Worm (Caenorhabditis elegans) whole organism, late embryonic: ENCODE measurements around the gene F52D1.2.

Source experiments
- C08G9.2 ChIP-seq: sonication (generic microtip); optimal IDR thresholded peaks from 2 replicates; lab custom pipeline; 2016; ENCODE audit warnings: mild to moderate bottlenecking, missing genetic modification characterization, moderate library complexity, missing compliant biosample characterization
- C38D4.7 ChIP-seq: fragments of 200-800 bp; sonication (Bioruptor generic); optimal IDR thresholded peaks from 2 replicates; lab custom pipeline; 2018; ENCODE audit warnings: mild to moderate bottlenecking, missing genetic modification characterization, moderate library complexity, missing compliant biosample characterization
- F13H6.1 ChIP-seq: sonication (generic microtip); optimal IDR thresholded peaks from 2 replicates; lab custom pipeline; 2016; ENCODE audit warnings: missing genetic modification characterization, missing compliant biosample characterization
- K09A11.1 ChIP-seq: sonication (generic microtip); optimal IDR thresholded peaks from 2 replicates; lab custom pipeline; 2017; ENCODE audit warnings: antibody characterized with exemption, mild to moderate bottlenecking, missing genetic modification characterization, missing compliant biosample characterization; ENCODE audit not compliant: insufficient read depth
- T23F11.4 ChIP-seq: fragments of 200-800 bp; sonication (Bioruptor generic); optimal IDR thresholded peaks from 2 replicates; lab custom pipeline; 2018; ENCODE audit warnings: mild to moderate bottlenecking, missing genetic modification characterization, missing compliant biosample characterization
- ama-1 ChIP-seq: fragments of 150-350 bp; optimal IDR thresholded peaks from 2 replicates; lab custom pipeline; 2014
- ceh-14 ChIP-seq: sonication (generic microtip); optimal IDR thresholded peaks from 2 replicates; lab custom pipeline; 2016; ENCODE audit warnings: missing genotype, missing genetic modification characterization, missing compliant biosample characterization
- ceh-19 ChIP-seq: fragments of 200-800 bp; sonication (Bioruptor generic); optimal IDR thresholded peaks from 2 replicates; lab custom pipeline; 2018; ENCODE audit warnings: mild to moderate bottlenecking, missing genetic modification characterization, missing compliant biosample characterization
- ceh-2 ChIP-seq: sonication (generic microtip); optimal IDR thresholded peaks from 2 replicates; lab custom pipeline; 2016; ENCODE audit warnings: missing genotype, missing genetic modification characterization, missing compliant biosample characterization
- ceh-22 ChIP-seq: sonication (generic microtip); optimal IDR thresholded peaks from 2 replicates; lab custom pipeline; 2017; ENCODE audit warnings: missing biosample characterization, missing genetic modification characterization
- ceh-30 ChIP-seq: fragments of 150-350 bp; optimal IDR thresholded peaks from 2 replicates; lab custom pipeline; 2014; ENCODE audit warnings: missing biosample characterization, missing genetic modification characterization
- ceh-31 ChIP-seq: sonication (generic microtip); optimal IDR thresholded peaks from 2 replicates; lab custom pipeline; 2016; ENCODE audit warnings: missing genetic modification characterization, missing compliant biosample characterization
- ceh-34 ChIP-seq: sonication (generic microtip); optimal IDR thresholded peaks from 2 replicates; lab custom pipeline; 2016; ENCODE audit warnings: mild to moderate bottlenecking, missing genetic modification characterization, missing compliant biosample characterization
- ceh-45 ChIP-seq: fragments of 200-800 bp; sonication (Bioruptor generic); IDR thresholded peaks from 2 replicates; pipeline ENCODE4 v1.3.6; 2022; ENCODE audit warnings: missing genetic modification reagents, missing genetic modification characterization, missing compliant biosample characterization
- ceh-48 ChIP-seq: sonication (generic microtip); optimal IDR thresholded peaks from 2 replicates; lab custom pipeline; 2016; ENCODE audit warnings: missing genetic modification characterization, inconsistent platforms, missing compliant biosample characterization
- ceh-6 ChIP-seq: fragments of 200-800 bp; sonication (Bioruptor generic); optimal IDR thresholded peaks from 2 replicates; lab custom pipeline; 2018; ENCODE audit warnings: mild to moderate bottlenecking, missing genetic modification characterization, missing compliant biosample characterization
- ceh-9 ChIP-seq: sonication (generic microtip); optimal IDR thresholded peaks from 2 replicates; lab custom pipeline; 2016; ENCODE audit warnings: mild to moderate bottlenecking, missing genetic modification characterization, inconsistent platforms, missing compliant biosample characterization
- che-1 ChIP-seq: sonication (generic microtip); optimal IDR thresholded peaks from 2 replicates; lab custom pipeline; 2016; ENCODE audit warnings: mild to moderate bottlenecking, missing genetic modification characterization, missing compliant biosample characterization
- dmd-4 ChIP-seq: sonication (generic microtip); optimal IDR thresholded peaks from 2 replicates; lab custom pipeline; 2016; ENCODE audit warnings: borderline replicate concordance, missing genetic modification characterization, missing compliant biosample characterization
- dve-1 ChIP-seq: sonication (generic microtip); optimal IDR thresholded peaks from 2 replicates; lab custom pipeline; 2017; ENCODE audit warnings: antibody characterized with exemption, mild to moderate bottlenecking, missing genetic modification characterization, missing compliant biosample characterization
- elt-2 ChIP-seq: sonication (generic microtip); optimal IDR thresholded peaks from 2 replicates; lab custom pipeline; 2016; ENCODE audit warnings: missing genetic modification reagents, missing genetic modification characterization, missing compliant biosample characterization
- elt-4 ChIP-seq: sonication (generic microtip); optimal IDR thresholded peaks from 2 replicates; lab custom pipeline; 2016; ENCODE audit warnings: missing genetic modification characterization, missing compliant biosample characterization
- ets-4 ChIP-seq: sonication (generic microtip); optimal IDR thresholded peaks from 2 replicates; lab custom pipeline; 2016; ENCODE audit warnings: missing genetic modification characterization, missing compliant biosample characterization
- eyg-1 ChIP-seq: sonication (generic microtip); optimal IDR thresholded peaks from 2 replicates; lab custom pipeline; 2016; ENCODE audit warnings: missing genotype, missing genetic modification characterization, missing compliant biosample characterization
- fax-1 ChIP-seq: sonication (generic microtip); optimal IDR thresholded peaks from 2 replicates; lab custom pipeline; 2016; ENCODE audit warnings: missing genotype, missing genetic modification characterization, missing compliant biosample characterization
- gmeb-2 ChIP-seq: sonication (generic microtip); optimal IDR thresholded peaks from 2 replicates; lab custom pipeline; 2016; ENCODE audit warnings: missing genetic modification characterization, inconsistent platforms, missing compliant biosample characterization
- hlh-13 ChIP-seq: fragments of 200-800 bp; sonication (Bioruptor generic); optimal IDR thresholded peaks from 2 replicates; lab custom pipeline; 2018; ENCODE audit warnings: mild to moderate bottlenecking, missing genetic modification characterization, missing compliant biosample characterization
- hlh-15 ChIP-seq: sonication (generic microtip); optimal IDR thresholded peaks from 2 replicates; lab custom pipeline; 2016; ENCODE audit warnings: missing genetic modification characterization, missing compliant biosample characterization
- hlh-30 ChIP-seq: sonication (generic microtip); optimal IDR thresholded peaks from 2 replicates; lab custom pipeline; 2017; ENCODE audit warnings: antibody characterized with exemption, missing genetic modification characterization, missing compliant biosample characterization; ENCODE audit not compliant: insufficient read depth
- lin-11 ChIP-seq: fragments of 200-800 bp; sonication (Bioruptor generic); optimal IDR thresholded peaks from 2 replicates; lab custom pipeline; 2018; ENCODE audit warnings: mild to moderate bottlenecking, missing genetic modification characterization, missing compliant biosample characterization
- madf-2 ChIP-seq: sonication (generic microtip); optimal IDR thresholded peaks from 2 replicates; lab custom pipeline; 2017; ENCODE audit warnings: missing genetic modification characterization, missing compliant biosample characterization
- mec-3 ChIP-seq: sonication (generic microtip); optimal IDR thresholded peaks from 2 replicates; lab custom pipeline; 2016; ENCODE audit warnings: borderline replicate concordance, missing genetic modification characterization, missing compliant biosample characterization
- nfya-1 ChIP-seq: sonication (generic microtip); optimal IDR thresholded peaks from 2 replicates; lab custom pipeline; 2017; ENCODE audit warnings: missing genetic modification characterization, mild to moderate bottlenecking, missing compliant biosample characterization, antibody characterized with exemption, moderate library complexity
- nhr-11 ChIP-seq: fragments of 150-350 bp; optimal IDR thresholded peaks from 2 replicates; lab custom pipeline; 2014; ENCODE audit warnings: missing biosample characterization, missing genetic modification characterization
- nhr-232 ChIP-seq: sonication (generic microtip); optimal IDR thresholded peaks from 2 replicates; lab custom pipeline; 2016; ENCODE audit warnings: missing genetic modification characterization, missing compliant biosample characterization
- odd-2 ChIP-seq: sonication (generic microtip); optimal IDR thresholded peaks from 2 replicates; lab custom pipeline; 2017; ENCODE audit warnings: antibody characterized with exemption, mild to moderate bottlenecking, missing genetic modification characterization, missing compliant biosample characterization
- pag-3 ChIP-seq: sonication (generic microtip); optimal IDR thresholded peaks from 2 replicates; lab custom pipeline; 2016; ENCODE audit warnings: missing compliant biosample characterization, missing genetic modification characterization, borderline replicate concordance
- pha-2 ChIP-seq: sonication (generic microtip); optimal IDR thresholded peaks from 2 replicates; lab custom pipeline; 2017; ENCODE audit warnings: mild to moderate bottlenecking, missing genetic modification characterization, missing compliant biosample characterization
- pros-1 ChIP-seq: fragments of 150-350 bp; optimal IDR thresholded peaks from 2 replicates; lab custom pipeline; 2014; ENCODE audit warnings: missing biosample characterization, missing genetic modification reagents, missing genetic modification characterization
- ref-2 ChIP-seq: sonication (generic microtip); optimal IDR thresholded peaks from 2 replicates; lab custom pipeline; 2016; ENCODE audit warnings: missing genetic modification characterization, missing compliant biosample characterization
- rnt-1 ChIP-seq: sonication (generic microtip); optimal IDR thresholded peaks from 2 replicates; lab custom pipeline; 2016; ENCODE audit warnings: missing genetic modification characterization, missing compliant biosample characterization
- sox-2 ChIP-seq: fragments of 200-800 bp; sonication (Bioruptor generic); IDR thresholded peaks from 2 replicates; pipeline ENCODE4 v1.3.6; 2022; ENCODE audit warnings: missing genetic modification reagents, missing genetic modification characterization, missing compliant biosample characterization
- sox-4 ChIP-seq: sonication (generic microtip); optimal IDR thresholded peaks from 2 replicates; lab custom pipeline; 2017; ENCODE audit warnings: mild to moderate bottlenecking, missing genetic modification characterization, inconsistent platforms, missing compliant biosample characterization
- syd-9 ChIP-seq: sonication (generic microtip); optimal IDR thresholded peaks from 2 replicates; lab custom pipeline; 2016; ENCODE audit warnings: mild to moderate bottlenecking, missing genetic modification characterization, moderate library complexity, missing compliant biosample characterization
- ttx-3 ChIP-seq: sonication (generic microtip); optimal IDR thresholded peaks from 2 replicates; lab custom pipeline; 2016; ENCODE audit warnings: missing genetic modification reagents, missing genetic modification characterization, missing compliant biosample characterization
- unc-42 ChIP-seq: sonication (generic microtip); optimal IDR thresholded peaks from 2 replicates; lab custom pipeline; 2016; ENCODE audit warnings: missing genotype, missing genetic modification characterization, missing compliant biosample characterization
- unc-55 ChIP-seq: sonication (generic microtip); optimal IDR thresholded peaks from 2 replicates; lab custom pipeline; 2017; ENCODE audit warnings: missing biosample characterization, missing genetic modification reagents, missing genetic modification characterization
- unc-86 ChIP-seq: sonication (generic microtip); optimal IDR thresholded peaks from 2 replicates; lab custom pipeline; 2016; ENCODE audit warnings: missing genetic modification characterization, missing compliant biosample characterization
- zip-5 ChIP-seq: sonication (generic microtip); optimal IDR thresholded peaks from 2 replicates; lab custom pipeline; 2016; ENCODE audit warnings: missing genetic modification characterization, missing compliant biosample characterization
- ztf-16 ChIP-seq: sonication (generic microtip); optimal IDR thresholded peaks from 2 replicates; lab custom pipeline; 2017; ENCODE audit warnings: missing genetic modification characterization, missing compliant biosample characterization

Gene F52D1.2

DNA sequence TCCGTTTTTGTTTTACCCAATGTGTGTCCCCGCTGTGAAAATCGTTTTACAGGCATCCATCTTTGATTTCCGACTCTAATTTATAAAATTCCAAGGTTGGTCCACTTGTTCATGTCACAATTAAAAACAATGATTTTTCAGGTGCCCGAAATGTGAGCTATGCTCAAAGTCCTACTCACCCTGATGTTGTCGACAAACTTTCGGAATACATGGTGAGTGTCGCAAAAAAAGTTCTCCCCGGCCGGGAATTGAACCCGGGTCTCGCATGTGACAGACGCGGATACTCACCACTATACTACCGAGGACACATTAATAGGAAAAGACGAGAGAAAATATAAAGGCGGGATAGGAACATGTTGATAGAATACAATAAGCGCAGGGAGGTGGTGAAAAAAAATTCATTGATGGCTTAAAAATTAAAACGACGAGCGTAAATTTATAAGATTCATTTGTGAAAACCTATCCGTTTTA lies 39.7 kb upstream of the F52D1.2 start, which contains the start of gene egl-17 (continued):
- TF ChIP-seq ceh-19, result peak; percentile 96
- TF ChIP-seq T23F11.4 (GFP tag; lab: Kevin White, UChicago), result peak; percentile 91
- peak; percentile 86 for TF ChIP-seq nhr-232 (tag; lab: Kevin White, UChicago)
- peak; percentile 76 for TF ChIP-seq ets-4 (tag; lab: Kevin White, UChicago)
- peak; percentile 48 for TF ChIP-seq ceh-9
- peak; percentile 96 for TF ChIP-seq dmd-4 (tag; lab: Kevin White, UChicago)
- TF ChIP-seq ceh-22 (tag; lab: Kevin White, UChicago), result no peak
- TF ChIP-seq unc-42 (tag; lab: Kevin White, UChicago), result peak; percentile 64
- TF ChIP-seq gmeb-2 (tag; lab: Kevin White, UChicago), result peak; percentile 91
- peak; percentile 86 for TF ChIP-seq sox-2
- TF ChIP-seq ceh-34 (tag; lab: Kevin White, UChicago), result peak; percentile 90
- TF ChIP-seq lin-11 (tag; lab: Kevin White, UChicago), result peak; percentile 85
- peak; percentile 90 for TF ChIP-seq eyg-1
- peak; percentile 89 for TF ChIP-seq mec-3 (tag; lab: Kevin White, UChicago)
- TF ChIP-seq ztf-16 (tag; lab: Kevin White, UChicago), result peak; percentile 87
- peak; percentile 93 for TF ChIP-seq hlh-15 (tag; lab: Kevin White, UChicago)
- peak; percentile 94 for TF ChIP-seq ref-2
- TF ChIP-seq unc-86, result peak; percentile 83
- peak; percentile 83 for TF ChIP-seq ceh-31 (tag; lab: Kevin White, UChicago)
- peak; percentile 94 for TF ChIP-seq ceh-6 (GFP tag; lab: Kevin White, UChicago)
- TF ChIP-seq C38D4.7, result peak; percentile 92
- TF ChIP-seq elt-2, result peak; percentile 94
- TF ChIP-seq ttx-3 (tag; lab: Kevin White, UChicago), result peak; percentile 90
- TF ChIP-seq pag-3 (tag; lab: Kevin White, UChicago), result peak; percentile 75
- TF ChIP-seq zip-5 (tag; lab: Kevin White, UChicago), result peak; percentile 64
- peak; percentile 93 for TF ChIP-seq sox-4 (tag; lab: Kevin White, UChicago)
- TF ChIP-seq elt-4 (tag; lab: Kevin White, UChicago), result peak; percentile 92
- peak; percentile 87 for TF ChIP-seq ceh-2 (tag; lab: Kevin White, UChicago)
- TF ChIP-seq fax-1 (tag; lab: Kevin White, UChicago), result peak; percentile 89
- TF ChIP-seq che-1 (tag; lab: Kevin White, UChicago), result peak; percentile 94
- TF ChIP-seq ceh-45, result peak; percentile 89
- peak; percentile 77 for TF ChIP-seq hlh-13 (GFP tag; lab: Kevin White, UChicago)
- TF ChIP-seq K09A11.1 (tag; lab: Kevin White, UChicago), result peak; percentile 81
- TF ChIP-seq F13H6.1 (tag; lab: Kevin White, UChicago), result peak; percentile 91
- peak; percentile 78 for TF ChIP-seq ceh-48 (tag; lab: Kevin White, UChicago)
- no peak for TF ChIP-seq ama-1 (lab: Kevin White, UChicago)
- TF ChIP-seq syd-9, result peak; percentile 91
- peak; percentile 91 for TF ChIP-seq hlh-30 (tag; lab: Kevin White, UChicago)
- TF ChIP-seq pros-1, result no peak
- TF ChIP-seq pha-2 (tag; lab: Kevin White, UChicago), result peak; percentile 90
- peak; percentile 93 for TF ChIP-seq ceh-14 (tag; lab: Kevin White, UChicago)
- TF ChIP-seq nhr-11 (tag; lab: Kevin White, UChicago), result no peak
- TF ChIP-seq ceh-30 (tag; lab: Kevin White, UChicago), result no peak
- peak; percentile 84 for TF ChIP-seq dve-1 (tag; lab: Kevin White, UChicago)
- TF ChIP-seq nfya-1 (tag; lab: Kevin White, UChicago), result peak; percentile 72
- TF ChIP-seq madf-2 (tag; lab: Kevin White, UChicago), result peak; percentile 90
- peak; percentile 96 for TF ChIP-seq rnt-1 (tag; lab: Kevin White, UChicago)
- no peak for TF ChIP-seq unc-55 (GFP tag; lab: Kevin White, UChicago)
- TF ChIP-seq odd-2, result peak; percentile 73
- peak; percentile 91 for TF ChIP-seq C08G9.2 (tag; lab: Kevin White, UChicago)
